Worm (Caenorhabditis elegans): ENCODE results near the gene frm-7.

frm-7 gene

ce11 chrV:12301985-12302591 lies at the start of gene frm-7, which contains the start of gene F55C5.17:
frm-7 (plus strand) TSS chrV:12302484.
F55C5.17 (plus strand) TSS chrV:12302541.
- peak; percentile 57 for TF ChIP-seq elt-2 (tag; optimal IDR thresholded peaks at IDR 0.05)
- no peak for TF ChIP-seq ceh-30 (tag; optimal IDR thresholded peaks at IDR 0.05)
- TF ChIP-seq hlh-30 (tag; optimal IDR thresholded peaks at IDR 0.05; ENCODE audit: insufficient read depth): peak; percentile 38

DNA sequence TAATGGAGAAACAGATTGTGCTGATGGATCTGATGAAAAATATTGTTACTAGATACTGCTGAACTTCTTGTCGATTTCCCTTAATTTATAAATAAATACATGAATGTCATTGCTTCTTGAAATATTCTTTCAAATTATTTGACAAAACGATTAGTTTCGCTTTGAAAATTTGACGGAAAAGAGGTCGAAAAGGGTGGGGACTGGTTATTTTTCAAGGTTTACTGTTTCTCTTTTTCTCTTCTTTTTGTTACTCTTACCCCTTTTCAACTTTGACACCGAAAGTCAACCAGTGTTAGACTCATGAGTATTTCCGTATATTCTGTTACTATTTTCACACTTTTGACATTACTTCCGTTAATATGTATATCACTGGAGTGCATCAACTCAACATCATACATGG lies 46.9 kb upstream of the frm-7 start, which contains the start of gene T04H1.12:
TSS of gene T04H1.12 (plus strand) at position 301 of the 400 bp plus-strand sequence.
- no peak for TF ChIP-seq pax-1 (tag; optimal IDR thresholded peaks at IDR 0.05)
- TF ChIP-seq zip-5 (tag; optimal IDR thresholded peaks at IDR 0.05): no peak
- TF ChIP-seq ceh-2 (tag; optimal IDR thresholded peaks at IDR 0.05): no peak

- no peak for TF ChIP-seq C08G9.2 (tag; optimal IDR thresholded peaks at IDR 0.05)
- TF ChIP-seq ceh-9 (tag; optimal IDR thresholded peaks at IDR 0.05): no peak
- TF ChIP-seq pha-2 (tag; optimal IDR thresholded peaks at IDR 0.05): no peak
- no peak for TF ChIP-seq hlh-8 (tag; optimal IDR thresholded peaks at IDR 0.05)
- TF ChIP-seq ceh-30 (tag; optimal IDR thresholded peaks at IDR 0.05): no peak
- TF ChIP-seq syd-9 (tag; optimal IDR thresholded peaks at IDR 0.05): no peak
- TF ChIP-seq pax-1 (tag; optimal IDR thresholded peaks at IDR 0.05): no peak
Measured at ce11 chrV:12256398-12256797, 45.9 kb upstream of the frm-7 start, which contains the start of gene ugt-55. ugt-55 (plus strand) TSS chrV:12256698.

DNA sequence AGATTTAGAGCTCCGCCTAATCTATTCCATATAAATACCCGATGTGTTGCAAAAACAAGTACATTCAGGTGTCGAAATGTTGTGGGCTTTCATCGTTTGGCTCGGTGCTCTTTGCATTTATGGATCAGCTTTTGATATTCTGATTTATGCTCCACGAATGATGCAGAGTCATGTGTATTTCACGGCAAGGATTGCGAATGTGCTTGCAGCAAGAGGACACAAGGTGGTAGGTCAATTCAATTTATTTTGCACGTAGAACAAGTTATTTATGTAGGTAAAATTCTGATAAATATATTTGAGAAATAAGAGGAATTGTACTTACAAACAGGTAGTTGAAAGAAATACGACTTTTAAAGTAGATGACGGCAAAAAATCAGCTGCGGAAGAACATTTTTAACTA lies 43.4 kb upstream of the frm-7 start, which contains the start of gene ugt-56:
TSS of gene ugt-56 (plus strand) at position 61 of the 400 bp plus-strand sequence.
- no peak for TF ChIP-seq ceh-22 (tag; optimal IDR thresholded peaks at IDR 0.05)
- TF ChIP-seq pha-4 (tag; optimal IDR thresholded peaks at IDR 0.05): no peak
- TF ChIP-seq fkh-10 (GFP tag; optimal IDR thresholded peaks at IDR 0.05): no peak
- TF ChIP-seq ceh-9 (tag; optimal IDR thresholded peaks at IDR 0.05): no peak
- TF ChIP-seq hlh-6 (tag; optimal IDR thresholded peaks at IDR 0.05): no peak
- TF ChIP-seq lim-6 (tag; optimal IDR thresholded peaks at IDR 0.05): no peak
- no peak for TF ChIP-seq lin-11 (tag; optimal IDR thresholded peaks at IDR 0.05)
- no peak for TF ChIP-seq ref-2 (tag; optimal IDR thresholded peaks at IDR 0.05)
- no peak for TF ChIP-seq nhr-232 (tag; optimal IDR thresholded peaks at IDR 0.05)
- TF ChIP-seq fkh-6 (tag; optimal IDR thresholded peaks at IDR 0.05): no peak
- TF ChIP-seq madf-2 (tag; optimal IDR thresholded peaks at IDR 0.05): no peak
- TF ChIP-seq ama-1 (optimal IDR thresholded peaks at IDR 0.05): no peak
- no peak for TF ChIP-seq zip-5 (tag; optimal IDR thresholded peaks at IDR 0.05)
- TF ChIP-seq hlh-15 (tag; optimal IDR thresholded peaks at IDR 0.05): no peak

DNA sequence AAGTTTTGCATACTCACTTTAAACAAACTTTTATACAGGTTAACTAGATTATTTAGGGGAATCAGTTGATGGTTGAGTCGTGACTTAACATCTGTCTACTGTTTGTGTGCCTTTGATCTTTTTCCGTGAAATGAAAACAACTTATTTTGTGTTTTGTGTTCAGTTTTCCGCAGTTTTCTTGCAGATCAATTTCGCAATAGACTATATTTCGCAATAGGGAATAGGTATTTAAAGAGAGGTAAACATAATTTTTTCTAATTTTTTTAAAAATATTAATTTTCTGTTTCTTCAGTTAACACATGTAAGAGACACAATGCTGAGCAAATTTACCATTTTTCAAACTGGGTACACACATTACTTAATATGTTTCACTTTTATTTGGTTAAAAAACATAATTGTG lies 40.9 kb upstream of the frm-7 start, which contains the start of gene tbb-6:
TSS of gene tbb-6 (plus strand) at position 155 of the 400 bp plus-strand sequence.
- TF ChIP-seq madf-2 (tag; optimal IDR thresholded peaks at IDR 0.05): no peak
- no peak for TF ChIP-seq elt-2 (tag; optimal IDR thresholded peaks at IDR 0.05)
- TF ChIP-seq hlh-15 (tag; optimal IDR thresholded peaks at IDR 0.05): no peak
- no peak for TF ChIP-seq ceh-14 (tag; optimal IDR thresholded peaks at IDR 0.05)
- no peak for TF ChIP-seq odd-2 (tag; optimal IDR thresholded peaks at IDR 0.05)
- no peak for TF ChIP-seq zip-5 (tag; optimal IDR thresholded peaks at IDR 0.05)
- no peak for TF ChIP-seq pros-1 (tag; optimal IDR thresholded peaks at IDR 0.05)

ce11 chrV:12263723-12264122 lies 38.6 kb upstream of the frm-7 start, which contains the start of gene ssp-35:
ssp-35 (minus strand) TSS chrV:12263823.
- TF ChIP-seq ceh-48 (tag; optimal IDR thresholded peaks at IDR 0.05) (no peak), lin-11 (tag; optimal IDR thresholded peaks at IDR 0.05) (no peak), C38D4.7 (GFP tag; optimal IDR thresholded peaks at IDR 0.05) (no peak), npax-4 (tag; optimal IDR thresholded peaks at IDR 0.05) (no peak), ttx-3 (tag; optimal IDR thresholded peaks at IDR 0.05) (no peak), elt-2 (tag; optimal IDR thresholded peaks at IDR 0.05) (no peak), ref-2 (tag; optimal IDR thresholded peaks at IDR 0.05) (no peak), unc-3 (GFP tag; conservative IDR thresholded peaks at IDR 0.05) (no peak), unc-3 (tag; optimal IDR thresholded peaks at IDR 0.05) (no peak), ceh-18 (tag; optimal IDR thresholded peaks at IDR 0.05) (no peak), nhr-11 (tag; optimal IDR thresholded peaks at IDR 0.05) (no peak), T23F11.4 (GFP tag; optimal IDR thresholded peaks at IDR 0.05) (no peak), ceh-6 (GFP tag; optimal IDR thresholded peaks at IDR 0.05) (no peak), ahr-1 (tag; optimal IDR thresholded peaks at IDR 0.05) (no peak), unc-86 (tag; optimal IDR thresholded peaks at IDR 0.05) (no peak), rnt-1 (tag; optimal IDR thresholded peaks at IDR 0.05) (no peak), K02D7.2 (tag; optimal IDR thresholded peaks at IDR 0.05) (no peak)
